Fruit fly (Drosophila melanogaster) S2 (cell line): ENCODE measurements around the gene CG31301.

Source experiments
- CG8478 ChIP-seq: fragments of >200 bp; optimal IDR thresholded peaks from 2 replicates; lab custom pipeline; 2018
- CTCF ChIP-seq, 2 experiments: fragments of >200 bp; optimal IDR thresholded peaks; 2 replicates each; lab custom pipeline; 2018

dm6 chr3R:15382851-15383250, 36.8 kb downstream of the CG31301 start, which contains the start of gene h-cup:
- no peak for TF ChIP-seq CG8478 (lab: Kevin White, UChicago)
- no peak for TF ChIP-seq CTCF (optimal IDR thresholded peaks at IDR 0.05; lab: Kevin White, UChicago)
